Worm (Caenorhabditis elegans) whole organism, early embryonic: Measurements from ENCODE around the gene osm-3.

Experiments
- B0310.2 ChIP-seq: sonication (generic microtip); optimal IDR thresholded peaks from 2 replicates; lab custom pipeline; 2016; ENCODE audit warnings: mild to moderate bottlenecking, missing genetic modification characterization, missing compliant biosample characterization
- aly-1 ChIP-seq: sonication (generic microtip); optimal IDR thresholded peaks from 2 replicates; lab custom pipeline; 2016; ENCODE audit warnings: missing genetic modification characterization, missing compliant biosample characterization
- ama-1 ChIP-seq: fragments of 150-350 bp; optimal IDR thresholded peaks from 2 replicates; lab custom pipeline; 2014
- ceh-13 ChIP-seq: fragments of 200-800 bp; sonication (Bioruptor generic); optimal IDR thresholded peaks from 2 replicates; lab custom pipeline; 2018; ENCODE audit warnings: mild to moderate bottlenecking, missing genetic modification characterization, missing compliant biosample characterization
- flt-1 ChIP-seq: fragments of 200-800 bp; sonication (Bioruptor generic); IDR thresholded peaks from 2 replicates; pipeline ENCODE4 v1.3.6; 2022; ENCODE audit warnings: missing genetic modification characterization, missing compliant biosample characterization
- hmbx-1 ChIP-seq: sonication (generic microtip); optimal IDR thresholded peaks from 2 replicates; lab custom pipeline; 2016; ENCODE audit warnings: mild to moderate bottlenecking, missing genetic modification characterization, missing compliant biosample characterization
- hmg-4 ChIP-seq: fragments of 200-800 bp; sonication (Bioruptor generic); optimal IDR thresholded peaks from 2 replicates; lab custom pipeline; 2018; ENCODE audit warnings: mild to moderate bottlenecking, missing genetic modification characterization, missing compliant biosample characterization
- hnd-1 ChIP-seq: sonication (generic microtip); optimal IDR thresholded peaks from 2 replicates; lab custom pipeline; 2016; ENCODE audit warnings: missing genetic modification characterization, missing compliant biosample characterization
- pes-1 ChIP-seq: fragments of 200-800 bp; sonication (Bioruptor generic); IDR thresholded peaks from 2 replicates; pipeline ENCODE4 v1.3.6; 2022; ENCODE audit warnings: missing genetic modification reagents, missing genetic modification characterization, missing compliant biosample characterization
- scrt-1 ChIP-seq: fragments of 200-800 bp; sonication (Bioruptor generic); IDR thresholded peaks from 2 replicates; pipeline ENCODE4 v1.3.6; 2022; ENCODE audit warnings: missing genetic modification characterization, missing compliant biosample characterization
- sea-1 ChIP-seq: fragments of 200-800 bp; sonication (Bioruptor generic); conservative IDR thresholded peaks from 2 replicates; pipeline ENCODE4 v1.3.6; 2022; ENCODE audit warnings: missing genetic modification characterization, missing compliant biosample characterization
- tbx-11 ChIP-seq: fragments of 200-800 bp; sonication (Bioruptor generic); IDR thresholded peaks from 2 replicates; pipeline ENCODE4 v1.3.6; 2022; ENCODE audit warnings: missing genetic modification characterization, missing compliant biosample characterization
- tbx-37 ChIP-seq: fragments of 200-800 bp; sonication (Bioruptor generic); conservative IDR thresholded peaks from 2 replicates; pipeline ENCODE4 v1.3.6; 2022; ENCODE audit warnings: missing genetic modification reagents, missing genetic modification characterization, missing compliant biosample characterization

DNA sequence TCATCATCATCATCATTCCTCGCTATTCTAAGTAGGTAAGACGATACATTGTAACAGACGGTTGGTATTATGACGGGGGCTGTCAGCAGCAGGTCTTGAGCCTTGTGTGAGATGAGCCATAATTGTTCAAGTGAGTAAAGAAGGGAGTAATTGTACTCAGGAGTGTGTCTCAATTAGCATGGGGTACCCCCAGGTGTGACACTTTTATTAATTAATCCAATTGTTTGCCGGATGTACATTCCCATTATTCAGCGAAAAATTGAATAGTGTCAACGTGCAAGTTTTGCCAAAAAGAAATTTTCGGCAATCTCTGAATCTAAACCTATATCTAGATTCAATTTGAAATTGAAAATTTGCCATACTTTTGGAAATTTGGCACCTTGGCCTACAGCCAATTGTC lies 48.1 kb upstream of the osm-3 start:
- TF ChIP-seq ama-1 (lab: Kevin White, UChicago): no peak
- TF ChIP-seq flt-1 (GFP tag; lab: Robert Waterston, UW): no peak
- TF ChIP-seq hmbx-1 (tag; lab: Kevin White, UChicago): no peak
- no peak for TF ChIP-seq hnd-1 (tag; lab: Kevin White, UChicago)
- no peak for TF ChIP-seq tbx-37
- no peak for TF ChIP-seq sea-1
- no peak for TF ChIP-seq ceh-13
- no peak for TF ChIP-seq B0310.2
- no peak for TF ChIP-seq pes-1 (GFP tag; lab: Robert Waterston, UW)
- no peak for TF ChIP-seq scrt-1 (GFP tag; lab: Robert Waterston, UW)
- TF ChIP-seq tbx-11: no peak
- no peak for TF ChIP-seq aly-1 (tag; lab: Kevin White, UChicago)
- no peak for TF ChIP-seq hmg-4
